Worm (Caenorhabditis elegans) whole organism, young adult: ENCODE results near the gene gop-1.
A peak's percentile ranks its signal among the peaks of the same experiment; 100 is the strongest.

ENCODE experiments used
- D2030.7 ChIP-seq: fragments of 200-800 bp; sonication (Bioruptor generic); IDR thresholded peaks from 2 replicates; pipeline ENCODE4 v1.3.6; 2022; ENCODE audit warnings: missing genetic modification reagents, missing genetic modification characterization, missing compliant biosample characterization
- F10E7.11 ChIP-seq: sonication (generic microtip); optimal IDR thresholded peaks from 2 replicates; lab custom pipeline; 2017; ENCODE audit warnings: mild to moderate bottlenecking, missing genetic modification characterization, moderate library complexity, missing compliant biosample characterization
- F33H1.4 ChIP-seq: fragments of 200-800 bp; sonication (Bioruptor generic); IDR thresholded peaks from 2 replicates; pipeline ENCODE4 v1.3.6; 2022; ENCODE audit warnings: missing genetic modification reagents, missing genetic modification characterization, missing compliant biosample characterization
- F49E8.2 ChIP-seq: sonication (generic microtip); optimal IDR thresholded peaks from 3 replicates; lab custom pipeline; 2017; ENCODE audit warnings: missing genetic modification characterization, mild to moderate bottlenecking, missing compliant biosample characterization, antibody characterized with exemption, moderate library complexity; ENCODE audit not compliant: insufficient read depth
- K12H6.12 ChIP-seq: fragments of 200-800 bp; sonication (Bioruptor generic); optimal IDR thresholded peaks from 2 replicates; lab custom pipeline; 2018; ENCODE audit warnings: mild to moderate bottlenecking, missing genetic modification characterization, missing compliant biosample characterization
- Y95B8A.8 ChIP-seq: fragments of 200-800 bp; sonication (Bioruptor generic); IDR thresholded peaks from 2 replicates; pipeline ENCODE4 v1.3.6; 2022; ENCODE audit warnings: missing genetic modification reagents, missing genetic modification characterization, missing compliant biosample characterization
- ama-1 ChIP-seq, 3 experiments: fragments of 150-350 bp in 1 of 3; sonication (generic microtip) in 2 of 3; optimal IDR thresholded peaks; 2 replicates each; lab custom pipeline; 2014 to 2018; ENCODE audit warnings: missing biosample characterization in 2 of 3, missing genetic modification characterization in 2 of 3, missing genetic modification reagents in 2 of 3
- aptf-3 ChIP-seq: fragments of 200-800 bp; sonication (Bioruptor generic); IDR thresholded peaks from 2 replicates; pipeline ENCODE4 v1.3.6; 2022; ENCODE audit warnings: missing genetic modification characterization, missing compliant biosample characterization
- attf-5 ChIP-seq: fragments of 200-800 bp; sonication (Bioruptor generic); optimal IDR thresholded peaks from 2 replicates; lab custom pipeline; 2018; ENCODE audit warnings: mild to moderate bottlenecking, missing genetic modification characterization, missing compliant biosample characterization
- attf-6 ChIP-seq: fragments of 200-800 bp; sonication (Bioruptor generic); IDR thresholded peaks from 2 replicates; pipeline ENCODE4 v1.3.6; 2022; ENCODE audit warnings: missing genetic modification reagents, missing genetic modification characterization, missing compliant biosample characterization
- cebp-1 ChIP-seq, 2 experiments: fragments of 200-800 bp in 1 of 2; sonication (Bioruptor generic) in 1 of 2; sonication (generic microtip) in 1 of 2; IDR thresholded peaks in 1 of 2; optimal IDR thresholded peaks in 1 of 2; 2 replicates each; pipeline versions ENCODE4 v1.3.6 to Lab custom; 2017 to 2022; ENCODE audit warnings: missing compliant biosample characterization in 2 of 2, missing genetic modification characterization in 2 of 2, mild to moderate bottlenecking in 1 of 2, missing genetic modification reagents in 1 of 2, moderate library complexity in 1 of 2
- ceh-27 ChIP-seq: fragments of 200-800 bp; sonication (Bioruptor generic); optimal IDR thresholded peaks from 2 replicates; lab custom pipeline; 2018; ENCODE audit warnings: mild to moderate bottlenecking, missing genetic modification characterization, moderate library complexity, missing compliant biosample characterization
- ceh-40 ChIP-seq: fragments of 200-800 bp; sonication (Bioruptor generic); IDR thresholded peaks from 2 replicates; pipeline ENCODE4 v1.3.6; 2022; ENCODE audit warnings: missing genetic modification characterization, missing compliant biosample characterization
- die-1 ChIP-seq: sonication (generic microtip); optimal IDR thresholded peaks from 2 replicates; lab custom pipeline; 2016; ENCODE audit warnings: missing genotype, mild to moderate bottlenecking, missing genetic modification characterization, missing compliant biosample characterization
- efl-1 ChIP-seq: fragments of 150-350 bp; optimal IDR thresholded peaks from 2 replicates; lab custom pipeline; 2014; ENCODE audit warnings: missing biosample characterization, missing genetic modification reagents, missing genetic modification characterization
- egl-44 ChIP-seq: fragments of 200-800 bp; sonication (Bioruptor generic); IDR thresholded peaks from 2 replicates; pipeline ENCODE4 v1.3.6; 2022; ENCODE audit warnings: missing genetic modification reagents, missing genetic modification characterization, missing compliant biosample characterization
- fkh-3 ChIP-seq: sonication (generic microtip); optimal IDR thresholded peaks from 2 replicates; lab custom pipeline; 2016; ENCODE audit warnings: mild to moderate bottlenecking, missing genetic modification characterization, missing compliant biosample characterization
- hmg-20 ChIP-seq: fragments of 200-800 bp; sonication (Bioruptor generic); IDR thresholded peaks from 2 replicates; pipeline ENCODE4 v1.3.6; 2022; ENCODE audit warnings: missing genetic modification reagents, missing genetic modification characterization, missing compliant biosample characterization
- hrde-1 ChIP-seq: sonication (generic microtip); optimal IDR thresholded peaks from 2 replicates; lab custom pipeline; 2016; ENCODE audit warnings: missing genetic modification characterization, mild to moderate bottlenecking, missing compliant biosample characterization, moderate library complexity, missing genotype, missing genetic modification reagents, borderline replicate concordance
- hsf-1 ChIP-seq: fragments of 200-800 bp; sonication (Bioruptor generic); IDR thresholded peaks from 2 replicates; pipeline ENCODE4 v1.3.6; 2022; ENCODE audit warnings: missing genetic modification reagents, missing genetic modification characterization, missing compliant biosample characterization
- lag-1 ChIP-seq: fragments of 200-800 bp; sonication (Bioruptor generic); IDR thresholded peaks from 2 replicates; pipeline ENCODE4 v1.3.6; 2022; ENCODE audit warnings: missing genetic modification reagents, missing genetic modification characterization, missing compliant biosample characterization
- let-526 ChIP-seq: fragments of 200-800 bp; sonication (Bioruptor generic); IDR thresholded peaks from 2 replicates; pipeline ENCODE4 v1.3.6; 2022; ENCODE audit warnings: missing genetic modification reagents, missing genetic modification characterization, missing compliant biosample characterization
- lin-54 ChIP-seq: fragments of 200-800 bp; sonication (Bioruptor generic); optimal IDR thresholded peaks from 2 replicates; lab custom pipeline; 2018; ENCODE audit warnings: mild to moderate bottlenecking, missing genetic modification characterization, missing compliant biosample characterization
- lsl-1 ChIP-seq: fragments of 200-800 bp; sonication (Bioruptor generic); optimal IDR thresholded peaks from 2 replicates; lab custom pipeline; 2018; ENCODE audit warnings: mild to moderate bottlenecking, missing genetic modification characterization, moderate library complexity, missing compliant biosample characterization
- lsy-27 ChIP-seq: sonication (generic microtip); optimal IDR thresholded peaks from 2 replicates; lab custom pipeline; 2017; ENCODE audit warnings: missing genetic modification characterization, mild to moderate bottlenecking, missing compliant biosample characterization, antibody characterized with exemption, missing genotype, borderline replicate concordance; ENCODE audit not compliant: insufficient read depth
- madf-3 ChIP-seq: fragments of 200-800 bp; sonication (Bioruptor generic); IDR thresholded peaks from 2 replicates; pipeline ENCODE4 v1.3.6; 2022; ENCODE audit warnings: missing genetic modification reagents, missing genetic modification characterization, missing compliant biosample characterization
- madf-6 ChIP-seq: fragments of 200-800 bp; sonication (Bioruptor generic); IDR thresholded peaks from 2 replicates; pipeline ENCODE4 v1.3.6; 2022; ENCODE audit warnings: missing genetic modification reagents, missing genetic modification characterization, missing compliant biosample characterization
- mcd-1 ChIP-seq: fragments of 200-800 bp; sonication (Bioruptor generic); IDR thresholded peaks from 2 replicates; pipeline ENCODE4 v1.3.6; 2022; ENCODE audit warnings: missing genetic modification reagents, missing genetic modification characterization, missing compliant biosample characterization
- mel-28 ChIP-seq: sonication (generic microtip); optimal IDR thresholded peaks from 2 replicates; lab custom pipeline; 2016; ENCODE audit warnings: borderline replicate concordance, mild to moderate bottlenecking, missing genetic modification characterization, missing compliant biosample characterization
- mxl-1 ChIP-seq: sonication (generic microtip); optimal IDR thresholded peaks from 2 replicates; lab custom pipeline; 2016; ENCODE audit warnings: missing genetic modification characterization, missing compliant biosample characterization
- nfyb-1 ChIP-seq: fragments of 200-800 bp; sonication (Bioruptor generic); IDR thresholded peaks from 2 replicates; pipeline ENCODE4 v1.3.6; 2022; ENCODE audit warnings: missing genetic modification reagents, missing genetic modification characterization, missing compliant biosample characterization
- nhr-120 ChIP-seq: fragments of 200-800 bp; sonication (Bioruptor generic); IDR thresholded peaks from 2 replicates; pipeline ENCODE4 v1.3.6; 2022; ENCODE audit warnings: missing genetic modification characterization, missing compliant biosample characterization
- nhr-80 ChIP-seq: sonication (generic microtip); optimal IDR thresholded peaks from 2 replicates; lab custom pipeline; 2016; ENCODE audit warnings: missing genetic modification characterization, missing compliant biosample characterization
- pha-4 ChIP-seq: fragments of 150-350 bp; sonication (generic microtip); optimal IDR thresholded peaks from 2 replicates; lab custom pipeline; 2014; ENCODE audit warnings: missing biosample characterization, missing genetic modification reagents, missing genetic modification characterization
- snpc-1.1 ChIP-seq: sonication (generic microtip); optimal IDR thresholded peaks from 2 replicates; lab custom pipeline; 2017; ENCODE audit warnings: missing genetic modification characterization, mild to moderate bottlenecking, missing compliant biosample characterization, antibody characterized with exemption, moderate library complexity, missing genotype, missing genetic modification reagents; ENCODE audit not compliant: insufficient read depth
- snpc-1.3 ChIP-seq: sonication (generic microtip); optimal IDR thresholded peaks from 2 replicates; lab custom pipeline; 2017; ENCODE audit warnings: missing genetic modification characterization, mild to moderate bottlenecking, missing compliant biosample characterization, antibody characterized with exemption, moderate library complexity, missing genotype, missing genetic modification reagents; ENCODE audit not compliant: insufficient read depth
- sptf-2 ChIP-seq: fragments of 200-800 bp; sonication (Bioruptor generic); optimal IDR thresholded peaks from 2 replicates; lab custom pipeline; 2018; ENCODE audit warnings: mild to moderate bottlenecking, missing genetic modification characterization, missing compliant biosample characterization
- tbp1 ChIP-seq: fragments of 200-800 bp; sonication (Bioruptor generic); optimal IDR thresholded peaks from 2 replicates; lab custom pipeline; 2018; ENCODE audit warnings: mild to moderate bottlenecking, missing genetic modification characterization, missing compliant biosample characterization
- tlf-1 ChIP-seq: fragments of 200-800 bp; sonication (Bioruptor generic); optimal IDR thresholded peaks from 2 replicates; lab custom pipeline; 2018; ENCODE audit warnings: mild to moderate bottlenecking, missing genetic modification characterization, missing compliant biosample characterization
- unc-130 ChIP-seq: sonication (generic microtip); optimal IDR thresholded peaks from 2 replicates; lab custom pipeline; 2016; ENCODE audit warnings: missing genetic modification reagents, missing genetic modification characterization, missing compliant biosample characterization
- ztf-26 ChIP-seq: sonication (generic microtip); optimal IDR thresholded peaks from 2 replicates; lab custom pipeline; 2017; ENCODE audit warnings: missing genetic modification characterization, missing compliant biosample characterization

gop-1 gene

ce11 chrIII:5222777-5223176 lies 31.5 kb upstream of the gop-1 start (continued):
- TF ChIP-seq aptf-3 (GFP tag; lab: Robert Waterston, UW) (no peak), ceh-27 (GFP tag; lab: Kevin White, UChicago) (no peak)
- TF ChIP-seq, all 124 proteins: peak for 0

ce11 chrIII:5224908-5225307 lies 29.3 kb upstream of the gop-1 start:
- TF ChIP-seq hrde-1 (tag; lab: Kevin White, UChicago) (no peak), madf-3 (GFP tag; lab: Robert Waterston, UW) (no peak), sptf-2 (GFP tag; lab: Kevin White, UChicago) (no peak), mxl-1 (tag; lab: Kevin White, UChicago) (no peak), ama-1 (optimal IDR thresholded peaks at IDR 0.05; lab: Kevin White, UChicago) (no peak), ama-1 (GFP tag; optimal IDR thresholded peaks at IDR 0.05; lab: Kevin White, UChicago) (no peak), lsy-27 (no peak), ztf-26 (tag; lab: Kevin White, UChicago) (no peak), unc-130 (GFP tag; lab: Kevin White, UChicago) (no peak), pha-4 (tag; lab: Kevin White, UChicago) (no peak), nhr-120 (GFP tag; lab: Robert Waterston, UW) (no peak), attf-5 (GFP tag; lab: Kevin White, UChicago) (peak; percentile 29), nhr-80 (peak; percentile 66), die-1 (tag; lab: Kevin White, UChicago) (no peak), madf-6 (GFP tag; lab: Robert Waterston, UW) (no peak), F49E8.2 (no peak), fkh-3 (tag; lab: Kevin White, UChicago) (no peak), hsf-1 (GFP tag; lab: Robert Waterston, UW) (no peak), K12H6.12 (no peak), cebp-1 (GFP tag; IDR thresholded peaks at IDR 0.05; lab: Robert Waterston, UW) (peak; percentile 78), cebp-1 (tag; optimal IDR thresholded peaks at IDR 0.05; lab: Kevin White, UChicago) (peak; percentile 88), tbp1 (GFP tag; lab: Kevin White, UChicago) (no peak), hmg-20 (GFP tag; lab: Robert Waterston, UW) (no peak), snpc-1.1 (tag; lab: Kevin White, UChicago) (no peak), ceh-40 (GFP tag; lab: Robert Waterston, UW) (no peak), mel-28 (no peak), F33H1.4 (no peak)

DNA sequence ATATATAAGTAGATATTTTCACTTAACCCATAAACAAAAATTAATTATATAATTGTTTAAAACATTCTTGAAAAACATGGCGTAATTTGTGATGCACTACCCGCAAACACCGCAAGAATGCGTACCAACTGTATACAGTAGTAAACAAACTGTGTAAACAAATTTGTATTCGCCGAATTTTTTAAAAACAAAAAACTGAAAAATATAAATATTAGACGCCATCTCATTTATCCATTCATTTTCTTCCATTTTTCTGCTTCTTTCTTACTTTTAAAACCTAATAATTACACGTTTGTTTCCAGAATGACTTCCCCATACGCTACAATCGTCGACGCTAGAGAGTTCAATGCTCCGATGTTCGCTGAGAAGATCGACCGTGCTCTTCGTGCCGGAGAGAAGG lies 28.9 kb upstream of the gop-1 start, which contains the start of gene nex-1:
Gene nex-1 (plus strand): TSS at position 301 of the 400 bp plus-strand sequence.
- TF ChIP-seq hrde-1 (tag; lab: Kevin White, UChicago) (no peak), lsl-1 (GFP tag; lab: Kevin White, UChicago) (peak; percentile 68), Y95B8A.8 (GFP tag; lab: Robert Waterston, UW) (no peak), attf-6 (GFP tag; lab: Robert Waterston, UW) (no peak), aptf-3 (GFP tag; lab: Robert Waterston, UW) (no peak), efl-1 (GFP tag; lab: Kevin White, UChicago) (peak; percentile 10), mcd-1 (GFP tag; lab: Robert Waterston, UW) (no peak), lin-54 (GFP tag; lab: Kevin White, UChicago) (no peak), egl-44 (GFP tag; lab: Robert Waterston, UW) (no peak), let-526 (GFP tag; lab: Robert Waterston, UW) (no peak), lag-1 (GFP tag; lab: Robert Waterston, UW) (no peak), nfyb-1 (GFP tag; lab: Robert Waterston, UW) (no peak), snpc-1.3 (tag; lab: Kevin White, UChicago) (peak; percentile 13), pha-4 (tag; lab: Kevin White, UChicago) (no peak), F10E7.11 (no peak), mxl-1 (tag; lab: Kevin White, UChicago) (no peak), die-1 (tag; lab: Kevin White, UChicago) (no peak), D2030.7 (no peak), madf-6 (GFP tag; lab: Robert Waterston, UW) (no peak), snpc-1.1 (tag; lab: Kevin White, UChicago) (no peak), tlf-1 (GFP tag; lab: Kevin White, UChicago) (no peak)
